Worm (Caenorhabditis elegans) whole organism, young adult: ENCODE results near the gene wht-7.

Experiments used
- B0035.1 ChIP-seq: sonication (generic microtip); optimal IDR thresholded peaks from 2 replicates; lab custom pipeline; 2016; ENCODE audit warnings: missing genetic modification characterization, mild to moderate bottlenecking, missing compliant biosample characterization, missing genotype, missing genetic modification reagents
- B0261.1 ChIP-seq: sonication (generic microtip); optimal IDR thresholded peaks from 2 replicates; lab custom pipeline; 2016; ENCODE audit warnings: mild to moderate bottlenecking, missing genetic modification characterization, moderate library complexity, missing compliant biosample characterization
- C17E4.6 ChIP-seq: fragments of 200-800 bp; sonication (Bioruptor generic); IDR thresholded peaks from 2 replicates; pipeline ENCODE4 v1.3.6; 2022; ENCODE audit warnings: missing genetic modification reagents, missing genetic modification characterization, missing compliant biosample characterization
- D2030.7 ChIP-seq: fragments of 200-800 bp; sonication (Bioruptor generic); IDR thresholded peaks from 2 replicates; pipeline ENCODE4 v1.3.6; 2022; ENCODE audit warnings: missing genetic modification reagents, missing genetic modification characterization, missing compliant biosample characterization
- F23B12.7 ChIP-seq: sonication (generic microtip); optimal IDR thresholded peaks from 2 replicates; lab custom pipeline; 2017; ENCODE audit warnings: missing genetic modification characterization, mild to moderate bottlenecking, missing compliant biosample characterization, antibody characterized with exemption, moderate library complexity; ENCODE audit not compliant: insufficient read depth
- F39B2.1 ChIP-seq: fragments of 200-800 bp; sonication (Bioruptor generic); IDR thresholded peaks from 2 replicates; pipeline ENCODE4 v1.3.6; 2022; ENCODE audit warnings: missing genetic modification reagents, missing genetic modification characterization, missing compliant biosample characterization
- F55B11.4 ChIP-seq: sonication (generic microtip); optimal IDR thresholded peaks from 2 replicates; lab custom pipeline; 2016; ENCODE audit warnings: missing compliant biosample characterization, missing genetic modification characterization, borderline replicate concordance; ENCODE audit not compliant: insufficient read depth
- F57A8.1 ChIP-seq: fragments of 200-800 bp; sonication (Bioruptor generic); optimal IDR thresholded peaks from 2 replicates; lab custom pipeline; 2018; ENCODE audit warnings: mild to moderate bottlenecking, missing genetic modification characterization, moderate library complexity, missing compliant biosample characterization
- T26A5.8 ChIP-seq: sonication (generic microtip); optimal IDR thresholded peaks from 2 replicates; lab custom pipeline; 2016; ENCODE audit warnings: missing genetic modification characterization, missing compliant biosample characterization
- Y53F4B.3 ChIP-seq: fragments of 200-800 bp; sonication (Bioruptor generic); IDR thresholded peaks from 2 replicates; pipeline ENCODE4 v1.3.6; 2022; ENCODE audit warnings: missing genetic modification reagents, missing genetic modification characterization, missing compliant biosample characterization
- Y53G8AR.9 ChIP-seq: fragments of 200-800 bp; sonication (Bioruptor generic); conservative IDR thresholded peaks from 2 replicates; pipeline ENCODE4 v1.3.6; 2022; ENCODE audit warnings: missing genetic modification reagents, missing genetic modification characterization, missing compliant biosample characterization
- Y56A3A.18 ChIP-seq: fragments of 200-800 bp; sonication (Bioruptor generic); IDR thresholded peaks from 2 replicates; pipeline ENCODE4 v1.3.6; 2022; ENCODE audit warnings: missing genetic modification reagents, missing genetic modification characterization, missing compliant biosample characterization
- Y67H2A.10 ChIP-seq: fragments of 200-800 bp; sonication (Bioruptor generic); conservative IDR thresholded peaks from 2 replicates; pipeline ENCODE4 v1.3.6; 2022; ENCODE audit warnings: missing genetic modification reagents, missing genetic modification characterization, missing compliant biosample characterization
- Y79H2A.3 ChIP-seq: fragments of 200-800 bp; sonication (Bioruptor generic); conservative IDR thresholded peaks from 2 replicates; pipeline ENCODE4 v1.3.6; 2022; ENCODE audit warnings: missing genetic modification reagents, missing genetic modification characterization, missing compliant biosample characterization
- attf-3 ChIP-seq: fragments of 200-800 bp; sonication (Bioruptor generic); conservative IDR thresholded peaks from 2 replicates; pipeline ENCODE4 v1.3.6; 2022; ENCODE audit warnings: missing genetic modification reagents, missing genetic modification characterization, missing compliant biosample characterization
- ccch-3 ChIP-seq: fragments of 200-800 bp; sonication (Bioruptor generic); optimal IDR thresholded peaks from 2 replicates; lab custom pipeline; 2018; ENCODE audit warnings: mild to moderate bottlenecking, missing genetic modification characterization, missing compliant biosample characterization
- ceh-40 ChIP-seq: fragments of 200-800 bp; sonication (Bioruptor generic); IDR thresholded peaks from 2 replicates; pipeline ENCODE4 v1.3.6; 2022; ENCODE audit warnings: missing genetic modification characterization, missing compliant biosample characterization
- ceh-91 ChIP-seq: fragments of 200-800 bp; sonication (Bioruptor generic); IDR thresholded peaks from 2 replicates; pipeline ENCODE4 v1.3.6; 2022; ENCODE audit warnings: missing genetic modification reagents, missing genetic modification characterization, missing compliant biosample characterization
- dpff-1 ChIP-seq: sonication (generic microtip); optimal IDR thresholded peaks from 2 replicates; lab custom pipeline; 2017; ENCODE audit warnings: mild to moderate bottlenecking, missing genetic modification characterization, missing compliant biosample characterization
- egl-18 ChIP-seq: fragments of 200-800 bp; sonication (Bioruptor generic); IDR thresholded peaks from 2 replicates; pipeline ENCODE4 v1.3.6; 2022; ENCODE audit warnings: missing genetic modification reagents, missing genetic modification characterization, missing compliant biosample characterization
- egl-44 ChIP-seq: fragments of 200-800 bp; sonication (Bioruptor generic); IDR thresholded peaks from 2 replicates; pipeline ENCODE4 v1.3.6; 2022; ENCODE audit warnings: missing genetic modification reagents, missing genetic modification characterization, missing compliant biosample characterization
- egrh-3 ChIP-seq: fragments of 200-800 bp; sonication (Bioruptor generic); IDR thresholded peaks from 2 replicates; pipeline ENCODE4 v1.3.6; 2022; ENCODE audit warnings: missing genetic modification reagents, missing genetic modification characterization, missing compliant biosample characterization
- ets-4 ChIP-seq: fragments of 200-800 bp; sonication (Bioruptor generic); optimal IDR thresholded peaks from 2 replicates; lab custom pipeline; 2018; ENCODE audit warnings: mild to moderate bottlenecking, missing genetic modification characterization, missing compliant biosample characterization
- gei-17 ChIP-seq: fragments of 200-800 bp; sonication (Bioruptor generic); optimal IDR thresholded peaks from 2 replicates; lab custom pipeline; 2018; ENCODE audit warnings: mild to moderate bottlenecking, missing genetic modification characterization, missing compliant biosample characterization
- him-1 ChIP-seq: sonication (generic microtip); optimal IDR thresholded peaks from 2 replicates; lab custom pipeline; 2016; ENCODE audit warnings: missing genotype, missing genetic modification reagents, missing genetic modification characterization, missing compliant biosample characterization
- hlh-26 ChIP-seq: fragments of 200-800 bp; sonication (Bioruptor generic); conservative IDR thresholded peaks from 2 replicates; pipeline ENCODE4 v1.3.6; 2022; ENCODE audit warnings: missing genetic modification reagents, missing genetic modification characterization, missing compliant biosample characterization
- hmg-20 ChIP-seq: fragments of 200-800 bp; sonication (Bioruptor generic); IDR thresholded peaks from 2 replicates; pipeline ENCODE4 v1.3.6; 2022; ENCODE audit warnings: missing genetic modification reagents, missing genetic modification characterization, missing compliant biosample characterization
- hrde-1 ChIP-seq: sonication (generic microtip); optimal IDR thresholded peaks from 2 replicates; lab custom pipeline; 2016; ENCODE audit warnings: missing genetic modification characterization, mild to moderate bottlenecking, missing compliant biosample characterization, moderate library complexity, missing genotype, missing genetic modification reagents, borderline replicate concordance
- hsf-1 ChIP-seq: fragments of 200-800 bp; sonication (Bioruptor generic); IDR thresholded peaks from 2 replicates; pipeline ENCODE4 v1.3.6; 2022; ENCODE audit warnings: missing genetic modification reagents, missing genetic modification characterization, missing compliant biosample characterization
- lag-1 ChIP-seq: fragments of 200-800 bp; sonication (Bioruptor generic); IDR thresholded peaks from 2 replicates; pipeline ENCODE4 v1.3.6; 2022; ENCODE audit warnings: missing genetic modification reagents, missing genetic modification characterization, missing compliant biosample characterization
- let-526 ChIP-seq: fragments of 200-800 bp; sonication (Bioruptor generic); IDR thresholded peaks from 2 replicates; pipeline ENCODE4 v1.3.6; 2022; ENCODE audit warnings: missing genetic modification reagents, missing genetic modification characterization, missing compliant biosample characterization
- lin-26 ChIP-seq: fragments of 200-800 bp; sonication (Bioruptor generic); IDR thresholded peaks from 2 replicates; pipeline ENCODE4 v1.3.6; 2022; ENCODE audit warnings: missing genetic modification reagents, missing genetic modification characterization, missing compliant biosample characterization
- madf-10 ChIP-seq: sonication (generic microtip); optimal IDR thresholded peaks from 2 replicates; lab custom pipeline; 2016; ENCODE audit warnings: mild to moderate bottlenecking, missing genetic modification characterization, missing compliant biosample characterization
- madf-6 ChIP-seq: fragments of 200-800 bp; sonication (Bioruptor generic); IDR thresholded peaks from 2 replicates; pipeline ENCODE4 v1.3.6; 2022; ENCODE audit warnings: missing genetic modification reagents, missing genetic modification characterization, missing compliant biosample characterization
- madf-8 ChIP-seq: fragments of 200-800 bp; sonication (Bioruptor generic); conservative IDR thresholded peaks from 2 replicates; pipeline ENCODE4 v1.3.6; 2022; ENCODE audit warnings: missing genetic modification reagents, missing genetic modification characterization, missing compliant biosample characterization
- mes-4 ChIP-seq: sonication (generic microtip); optimal IDR thresholded peaks from 2 replicates; lab custom pipeline; 2016; ENCODE audit warnings: missing genotype, missing genetic modification characterization, missing compliant biosample characterization
- mxl-1 ChIP-seq: sonication (generic microtip); optimal IDR thresholded peaks from 2 replicates; lab custom pipeline; 2016; ENCODE audit warnings: missing genetic modification characterization, missing compliant biosample characterization
- nhr-90 ChIP-seq: sonication (generic microtip); optimal IDR thresholded peaks from 2 replicates; lab custom pipeline; 2016; ENCODE audit warnings: missing genotype, mild to moderate bottlenecking, missing genetic modification characterization, missing compliant biosample characterization
- rec-8 ChIP-seq, 2 experiments: sonication (generic microtip); optimal IDR thresholded peaks; 2 replicates each; lab custom pipeline; 2016; ENCODE audit warnings: mild to moderate bottlenecking in 2 of 2, missing genetic modification characterization in 2 of 2, missing genetic modification reagents in 2 of 2, missing genotype in 2 of 2, missing biosample characterization in 1 of 2, missing compliant biosample characterization in 1 of 2, moderate library complexity in 1 of 2
- snpc-1.3 ChIP-seq: sonication (generic microtip); optimal IDR thresholded peaks from 2 replicates; lab custom pipeline; 2017; ENCODE audit warnings: missing genetic modification characterization, mild to moderate bottlenecking, missing compliant biosample characterization, antibody characterized with exemption, moderate library complexity, missing genotype, missing genetic modification reagents; ENCODE audit not compliant: insufficient read depth
- somi-1 ChIP-seq: fragments of 200-800 bp; sonication (Bioruptor generic); optimal IDR thresholded peaks from 2 replicates; lab custom pipeline; 2018; ENCODE audit warnings: mild to moderate bottlenecking, missing genetic modification characterization, missing compliant biosample characterization
- sptf-2 ChIP-seq: fragments of 200-800 bp; sonication (Bioruptor generic); optimal IDR thresholded peaks from 2 replicates; lab custom pipeline; 2018; ENCODE audit warnings: mild to moderate bottlenecking, missing genetic modification characterization, missing compliant biosample characterization
- tbx-9 ChIP-seq: sonication (generic microtip); optimal IDR thresholded peaks from 2 replicates; lab custom pipeline; 2016; ENCODE audit warnings: borderline replicate concordance, missing genetic modification characterization, inconsistent platforms, missing compliant biosample characterization
- unc-130 ChIP-seq: sonication (generic microtip); optimal IDR thresholded peaks from 2 replicates; lab custom pipeline; 2016; ENCODE audit warnings: missing genetic modification reagents, missing genetic modification characterization, missing compliant biosample characterization
- zim-3 ChIP-seq: sonication (generic microtip); optimal IDR thresholded peaks from 2 replicates; lab custom pipeline; 2017; ENCODE audit warnings: mild to moderate bottlenecking, missing genetic modification characterization, moderate library complexity, missing compliant biosample characterization
- ztf-18 ChIP-seq: sonication (generic microtip); optimal IDR thresholded peaks from 2 replicates; lab custom pipeline; 2016; ENCODE audit warnings: missing genotype, mild to moderate bottlenecking, missing genetic modification characterization, missing compliant biosample characterization
- ztf-25 ChIP-seq: fragments of 200-800 bp; sonication (Bioruptor generic); IDR thresholded peaks from 2 replicates; pipeline ENCODE4 v1.3.6; 2022; ENCODE audit warnings: missing genetic modification reagents, missing genetic modification characterization, missing compliant biosample characterization
- ztf-26 ChIP-seq: sonication (generic microtip); optimal IDR thresholded peaks from 2 replicates; lab custom pipeline; 2017; ENCODE audit warnings: missing genetic modification characterization, missing compliant biosample characterization

Gene wht-7

ce11 chrIII:6173020-6173597 lies 23.7 kb upstream of the wht-7 start, which contains the start of the genes abcf-3 and F42A10.5 (continued):
- no peak for TF ChIP-seq F57A8.1 (GFP tag; lab: Kevin White, UChicago)
- no peak for TF ChIP-seq sptf-2 (GFP tag; lab: Kevin White, UChicago)
- TF ChIP-seq tbx-9 (tag; lab: Kevin White, UChicago) = no peak
- no peak for TF ChIP-seq F39B2.1 (GFP tag; lab: Robert Waterston, UW)
- TF ChIP-seq mes-4 = no peak
- TF ChIP-seq gei-17 (GFP tag; lab: Kevin White, UChicago) = no peak
- peak; percentile 67 for TF ChIP-seq snpc-1.3 (tag; lab: Kevin White, UChicago)
- TF ChIP-seq ceh-91 (GFP tag; lab: Robert Waterston, UW) = no peak
- TF ChIP-seq Y56A3A.18 (GFP tag; lab: Robert Waterston, UW) = no peak
- no peak for TF ChIP-seq madf-8 (GFP tag; lab: Robert Waterston, UW)
- no peak for TF ChIP-seq unc-130
- no peak for TF ChIP-seq ccch-3 (GFP tag; lab: Kevin White, UChicago)
- no peak for TF ChIP-seq hmg-20 (GFP tag; lab: Robert Waterston, UW)
- TF ChIP-seq B0261.1 = no peak
- TF ChIP-seq ceh-40 = no peak
- no peak for TF ChIP-seq Y79H2A.3 (GFP tag; lab: Robert Waterston, UW)
- TF ChIP-seq somi-1 (GFP tag; lab: Kevin White, UChicago) = no peak
- TF ChIP-seq madf-10 = no peak
- no peak for TF ChIP-seq Y67H2A.10 (GFP tag; lab: Robert Waterston, UW)
- TF ChIP-seq ets-4 (GFP tag; lab: Kevin White, UChicago) = no peak
- no peak for TF ChIP-seq him-1 (tag; lab: Kevin White, UChicago)
- no peak for TF ChIP-seq ztf-25
- TF ChIP-seq F23B12.7 (tag; lab: Kevin White, UChicago) = no peak
- peak; percentile 41; the same call in 1 of the 2 replicates for TF ChIP-seq D2030.7 (GFP tag; lab: Robert Waterston, UW)
- TF ChIP-seq nhr-90 (tag; lab: Kevin White, UChicago) = no peak
- TF ChIP-seq let-526 (GFP tag; lab: Robert Waterston, UW) = no peak
- TF ChIP-seq hsf-1 = no peak
- TF ChIP-seq rec-8 (tag; optimal IDR thresholded peaks at IDR 0.05; lab: Kevin White, UChicago) = no peak
- TF ChIP-seq B0035.1 = no peak
- TF ChIP-seq attf-3 (GFP tag; lab: Robert Waterston, UW) = 0 out of 2 replicates have a peak, but pooled peaks have one; percentile 12
- no peak for TF ChIP-seq egl-18 (GFP tag; lab: Robert Waterston, UW)
- TF ChIP-seq ztf-26 (tag; lab: Kevin White, UChicago) = no peak
- TF ChIP-seq hrde-1 = no peak
- no peak for TF ChIP-seq T26A5.8 (tag; lab: Kevin White, UChicago)
- TF ChIP-seq mxl-1 (tag; lab: Kevin White, UChicago) = no peak
- no peak for TF ChIP-seq lin-26 (GFP tag; lab: Robert Waterston, UW)
- TF ChIP-seq ztf-18 (tag; lab: Kevin White, UChicago) = peak; percentile 94
- TF ChIP-seq egl-44 (GFP tag; lab: Robert Waterston, UW) = no peak
- no peak for TF ChIP-seq Y53F4B.3 (GFP tag; lab: Robert Waterston, UW)
- TF ChIP-seq egrh-3 = no peak
- TF ChIP-seq Y53G8AR.9 (GFP tag; lab: Robert Waterston, UW) = 0 out of 2 replicates have a peak, but pooled peaks have one; percentile 58
- no peak for TF ChIP-seq C17E4.6 (GFP tag; lab: Robert Waterston, UW)
- peak; percentile 55; the same call in 1 of the 2 replicates for TF ChIP-seq madf-6 (GFP tag; lab: Robert Waterston, UW)
- TF ChIP-seq hlh-26 (GFP tag; lab: Robert Waterston, UW) = no peak
- no peak for TF ChIP-seq zim-3 (tag; lab: Kevin White, UChicago)
- no peak for TF ChIP-seq F55B11.4 (tag; lab: Kevin White, UChicago)
- no peak for TF ChIP-seq dpff-1 (tag; lab: Kevin White, UChicago)
- TF ChIP-seq lag-1 (GFP tag; lab: Robert Waterston, UW) = no peak
